Worm (Caenorhabditis elegans): ENCODE results near the gene R08A2.9.

ce11 chrV:14736851-14737250 is 28.8 kb downstream of the R08A2.9 start, which contains the start of gene Y50E8A.5:
- TF ChIP-seq snpc-4 (GFP tag; optimal IDR thresholded peaks at IDR 0.05) (no peak), snpc-4 (tag; optimal IDR thresholded peaks at IDR 0.05) (no peak), ztf-25 (GFP tag; IDR thresholded peaks at IDR 0.05) (no peak), athp-1 (tag; optimal IDR thresholded peaks at IDR 0.05) (no peak), madf-6 (GFP tag; IDR thresholded peaks at IDR 0.05) (no peak), ama-1 (optimal IDR thresholded peaks at IDR 0.05) (no peak), ama-1 (GFP tag; optimal IDR thresholded peaks at IDR 0.05) (no peak), nhr-90 (tag; optimal IDR thresholded peaks at IDR 0.05) (no peak), aptf-3 (GFP tag; IDR thresholded peaks at IDR 0.05) (no peak), tbp1 (GFP tag; optimal IDR thresholded peaks at IDR 0.05) (no peak), nfya-1 (tag; optimal IDR thresholded peaks at IDR 0.05; ENCODE audit: borderline replicate concordance, insufficient read depth) (no peak), bed-1 (GFP tag; IDR thresholded peaks at IDR 0.05) (no peak), atf-7 (tag; optimal IDR thresholded peaks at IDR 0.05) (no peak), unc-62 (GFP tag; optimal IDR thresholded peaks at IDR 0.05) (no peak)
